Fruit fly (Drosophila melanogaster): ENCODE data around the gene Hibch.

Hibch gene

DNA sequence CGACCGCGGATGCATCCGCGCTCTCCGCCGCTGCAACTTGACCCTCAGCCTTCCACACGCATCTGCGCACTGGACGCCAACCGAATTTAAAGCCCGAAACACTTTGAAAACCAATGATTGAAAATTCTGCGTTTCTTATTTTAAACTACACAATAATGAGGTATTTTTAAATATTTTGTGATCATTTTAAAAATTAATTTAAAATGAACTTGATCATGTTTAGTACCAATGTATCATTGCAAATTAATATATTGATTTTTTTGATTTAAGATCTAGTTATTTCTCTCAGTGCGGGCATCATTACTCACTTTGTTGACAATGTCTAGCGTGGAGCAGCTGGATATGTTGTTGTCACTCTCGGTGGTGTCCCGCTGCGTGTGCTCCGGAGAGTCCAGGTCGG, 9.8 kb downstream of the Hibch start (continued):
- no peak for TF ChIP-seq CG1602 (GFP tag; optimal IDR thresholded peaks at IDR 0.05)
- TF ChIP-seq CG2199 (GFP tag; IDR thresholded peaks at IDR 0.05) = no peak
- TF ChIP-seq stc (GFP tag; IDR thresholded peaks at IDR 0.05) = 0 out of 2 replicates have a peak, but pooled peaks have one; percentile 27
- TF ChIP-seq CG2889 (GFP tag; IDR thresholded peaks at IDR 0.05) = no peak
- peak; percentile 61; the same call in 2 of the 3 replicates for TF ChIP-seq CG11695 (GFP tag; IDR thresholded peaks at IDR 0.05)
- TF ChIP-seq CG4360 (GFP tag; IDR thresholded peaks at IDR 0.05) = no peak
- peak; percentile 37 for TF ChIP-seq CG10209 (GFP tag; optimal IDR thresholded peaks at IDR 0.05)
- no peak for TF ChIP-seq unc-4 (GFP tag; IDR thresholded peaks at IDR 0.05; ENCODE audit: partially characterized antibody)
- TF ChIP-seq crc (GFP tag; optimal IDR thresholded peaks at IDR 0.05) = no peak
- no peak for TF ChIP-seq Sox102F (GFP tag; optimal IDR thresholded peaks at IDR 0.05)
- no peak for TF ChIP-seq BEAF-32 (GFP tag; optimal IDR thresholded peaks at IDR 0.05)
- no peak for TF ChIP-seq tup (GFP tag; optimal IDR thresholded peaks at IDR 0.05)
- no peak for TF ChIP-seq CG1233 (GFP tag; optimal IDR thresholded peaks at IDR 0.05)
- TF ChIP-seq GATAe (GFP tag; conservative IDR thresholded peaks at IDR 0.05) = no peak
- TF ChIP-seq caup (GFP tag; optimal IDR thresholded peaks at IDR 0.05; ENCODE audit: severe bottlenecking) = no peak
- TF ChIP-seq D19A (tag; optimal IDR thresholded peaks at IDR 0.05) = no peak
- peak; percentile 41; the same call in 1 of the 2 replicates for TF ChIP-seq ranshi (GFP tag; IDR thresholded peaks at IDR 0.05)
- peak; percentile 9 for TF ChIP-seq CG8924 (tag; optimal IDR thresholded peaks at IDR 0.05)
- TF ChIP-seq CG2678 (tag; optimal IDR thresholded peaks at IDR 0.05) = no peak
- TF ChIP-seq danr (GFP tag; IDR thresholded peaks at IDR 0.05) = no peak
- TF ChIP-seq Atf-2 (GFP tag; optimal IDR thresholded peaks at IDR 0.05) = no peak
- no peak for TF ChIP-seq gt (GFP tag; IDR thresholded peaks at IDR 0.05)
- 0 out of 2 replicates have a peak, but pooled peaks have one; percentile 8 for TF ChIP-seq CG10321 (GFP tag; IDR thresholded peaks at IDR 0.05)
- TF ChIP-seq seq (GFP tag; IDR thresholded peaks at IDR 0.05) = peak; percentile 67
- TF ChIP-seq CG31441 (GFP tag; IDR thresholded peaks at IDR 0.05) = no peak; the same call in 1 of the 2 replicates
- TF ChIP-seq HLH54F (GFP tag; optimal IDR thresholded peaks at IDR 0.05) = no peak
- TF ChIP-seq CG14441 (GFP tag; IDR thresholded peaks at IDR 0.05) = peak; percentile 51
- TF ChIP-seq chn (GFP tag; optimal IDR thresholded peaks at IDR 0.05) = no peak
- no peak for TF ChIP-seq Antp (GFP tag; optimal IDR thresholded peaks at IDR 0.05)
- no peak for TF ChIP-seq Dp (GFP tag; optimal IDR thresholded peaks at IDR 0.05)
- peak; percentile 64; the same call in 1 of the 2 replicates for TF ChIP-seq HLH3B (GFP tag; IDR thresholded peaks at IDR 0.05)
- TF ChIP-seq CG12391 (tag; optimal IDR thresholded peaks at IDR 0.05) = peak; percentile 62
- no peak for TF ChIP-seq B-H2 (GFP tag; optimal IDR thresholded peaks at IDR 0.05)
- no peak for TF ChIP-seq CG34422 (GFP tag; IDR thresholded peaks at IDR 0.05)
- TF ChIP-seq ewg (GFP tag; optimal IDR thresholded peaks at IDR 0.05) = peak; percentile 83
- no peak for TF ChIP-seq CG8944 (GFP tag; optimal IDR thresholded peaks at IDR 0.05)
- TF ChIP-seq Ets65A (GFP tag) = peak; percentile 68
- no peak for TF ChIP-seq sima (GFP tag; optimal IDR thresholded peaks at IDR 0.05)
- TF ChIP-seq grau (tag; optimal IDR thresholded peaks at IDR 0.05) = peak; percentile 51
- TF ChIP-seq stwl (tag; optimal IDR thresholded peaks at IDR 0.05) = no peak
- peak; percentile 11 for TF ChIP-seq ems (GFP tag; optimal IDR thresholded peaks at IDR 0.05)
- no peak for TF ChIP-seq CG7372 (GFP tag; IDR thresholded peaks at IDR 0.05)
- no peak for TF ChIP-seq Hey (tag; optimal IDR thresholded peaks at IDR 0.05)
- TF ChIP-seq gsb-n (tag; optimal IDR thresholded peaks at IDR 0.05) = no peak
- no peak for TF ChIP-seq Side (GFP tag; optimal IDR thresholded peaks at IDR 0.05)
- no peak for TF ChIP-seq pnt (GFP tag; optimal IDR thresholded peaks at IDR 0.05)
- TF ChIP-seq CG10274 (GFP tag; optimal IDR thresholded peaks at IDR 0.05) = no peak
- no peak for TF ChIP-seq CG8290 (GFP tag; optimal IDR thresholded peaks at IDR 0.05)
- TF ChIP-seq CG8290 (tag; optimal IDR thresholded peaks at IDR 0.05) = no peak
- no peak for TF ChIP-seq zen (tag; optimal IDR thresholded peaks at IDR 0.05)
- TF ChIP-seq Sox100B (GFP tag; optimal IDR thresholded peaks at IDR 0.05) = no peak
- TF ChIP-seq CG6272 (GFP tag; IDR thresholded peaks at IDR 0.05) = no peak
